Worm (Caenorhabditis elegans): ENCODE measurements around the gene got-1.2.

Gene got-1.2

DNA sequence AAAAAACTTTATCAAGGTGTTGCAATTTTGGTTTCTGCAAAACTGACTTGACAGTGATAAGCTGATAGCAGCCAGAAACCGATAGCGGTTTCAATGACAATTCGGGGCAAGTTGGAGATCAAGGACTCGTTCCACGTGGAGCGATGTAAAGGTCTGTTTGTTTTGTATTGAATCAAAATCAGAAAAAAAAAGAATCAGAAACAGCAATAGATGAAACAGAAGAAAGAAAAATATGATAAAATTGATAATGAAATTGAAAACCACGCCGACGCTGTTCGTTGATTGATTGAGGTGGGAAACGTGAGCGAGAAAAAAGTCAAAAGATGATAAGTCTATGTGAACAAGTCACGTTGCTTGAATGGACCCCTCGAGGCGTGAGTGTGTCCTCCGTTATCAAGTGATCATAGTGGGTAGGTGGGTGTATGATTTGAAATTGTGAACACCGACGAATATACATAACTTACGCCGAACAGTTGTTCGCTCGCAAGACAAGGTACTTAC lies 17.5 kb downstream of the got-1.2 start (continued):
- TF ChIP-seq hlh-17 (GFP tag; optimal IDR thresholded peaks at IDR 0.05; ENCODE audit: borderline replicate concordance) (no peak), pax-3 (tag; optimal IDR thresholded peaks at IDR 0.05) (no peak), nhr-84 (tag; optimal IDR thresholded peaks at IDR 0.05) (no peak)

ce11 chrX:16773421-16773820 lies 19.5 kb downstream of the got-1.2 start:
- no peak for TF ChIP-seq nhr-237 (tag; optimal IDR thresholded peaks at IDR 0.05)
- no peak for TF ChIP-seq swsn-7 (tag; optimal IDR thresholded peaks at IDR 0.05)
- TF ChIP-seq nhr-19 (GFP tag; conservative IDR thresholded peaks at IDR 0.05), result no peak
- TF ChIP-seq lin-13 (GFP tag; optimal IDR thresholded peaks at IDR 0.05), result no peak
- no peak for TF ChIP-seq Y116A8C.19 (tag; optimal IDR thresholded peaks at IDR 0.05; ENCODE audit: borderline replicate concordance)
- no peak for TF ChIP-seq fkh-8 (tag; optimal IDR thresholded peaks at IDR 0.05)
- TF ChIP-seq unc-30 (tag; optimal IDR thresholded peaks at IDR 0.05), result no peak
- TF ChIP-seq lin-35 (GFP tag; optimal IDR thresholded peaks at IDR 0.05), result no peak
- TF ChIP-seq hlh-4 (tag; optimal IDR thresholded peaks at IDR 0.05), result no peak
- TF ChIP-seq aly-2 (tag; optimal IDR thresholded peaks at IDR 0.05), result no peak
- no peak for TF ChIP-seq nhr-90 (tag; optimal IDR thresholded peaks at IDR 0.05; ENCODE audit: poor library complexity)
- TF ChIP-seq nhr-47 (tag; optimal IDR thresholded peaks at IDR 0.05), result no peak
- no peak for TF ChIP-seq ets-5 (GFP tag; IDR thresholded peaks at IDR 0.05)
- no peak for TF ChIP-seq blmp-1 (tag; optimal IDR thresholded peaks at IDR 0.05)
- no peak for TF ChIP-seq ceh-8 (GFP tag; optimal IDR thresholded peaks at IDR 0.05)

DNA sequence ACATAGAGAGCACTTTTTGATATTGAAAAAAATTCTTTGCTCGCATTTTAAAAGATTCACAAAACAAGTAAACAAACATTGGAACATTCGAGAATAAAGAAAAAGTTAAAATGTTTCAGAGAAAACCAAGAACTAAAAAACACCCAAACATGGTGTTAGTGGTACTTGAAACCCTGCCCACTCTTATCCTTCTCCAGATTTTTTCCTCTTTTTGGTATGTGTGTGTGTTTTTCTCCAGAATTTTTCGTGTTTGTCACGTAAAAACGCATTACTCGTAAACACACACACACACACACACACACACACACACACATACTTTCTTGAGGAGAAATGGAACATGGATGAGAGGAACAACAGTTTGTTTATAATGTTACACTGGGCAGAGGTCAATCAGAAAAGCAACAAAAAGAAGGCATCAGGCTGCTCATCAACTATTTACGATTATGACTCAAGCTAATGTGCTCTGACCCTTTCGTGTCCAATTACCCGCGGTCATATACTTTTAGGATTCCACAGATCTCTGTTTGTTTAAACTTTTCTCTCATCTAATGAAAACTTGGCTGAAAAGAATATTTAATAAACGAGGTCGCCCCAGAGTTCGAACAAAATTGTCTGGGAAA lies 20.7 kb downstream of the got-1.2 start:
- TF ChIP-seq swsn-7 (tag; optimal IDR thresholded peaks at IDR 0.05) (no peak), lin-14 (GFP tag; optimal IDR thresholded peaks at IDR 0.05) (peak; percentile 22)

- TF ChIP-seq nhr-11 (tag; optimal IDR thresholded peaks at IDR 0.05), result no peak
- no peak for TF ChIP-seq zip-4 (GFP tag; optimal IDR thresholded peaks at IDR 0.05)
- TF ChIP-seq nhr-85 (tag), result peak; percentile 34
- no peak for TF ChIP-seq efl-1 (optimal IDR thresholded peaks at IDR 0.05)
- TF ChIP-seq efl-1 (GFP tag; optimal IDR thresholded peaks at IDR 0.05 in 1 of 2), result peak in 1 of 2 experiments; percentile 43
- TF ChIP-seq mab-9 (GFP tag; IDR thresholded peaks at IDR 0.05), result no peak
Measured at ce11 chrX:16770919-16771318, 22.0 kb downstream of the got-1.2 start.

DNA sequence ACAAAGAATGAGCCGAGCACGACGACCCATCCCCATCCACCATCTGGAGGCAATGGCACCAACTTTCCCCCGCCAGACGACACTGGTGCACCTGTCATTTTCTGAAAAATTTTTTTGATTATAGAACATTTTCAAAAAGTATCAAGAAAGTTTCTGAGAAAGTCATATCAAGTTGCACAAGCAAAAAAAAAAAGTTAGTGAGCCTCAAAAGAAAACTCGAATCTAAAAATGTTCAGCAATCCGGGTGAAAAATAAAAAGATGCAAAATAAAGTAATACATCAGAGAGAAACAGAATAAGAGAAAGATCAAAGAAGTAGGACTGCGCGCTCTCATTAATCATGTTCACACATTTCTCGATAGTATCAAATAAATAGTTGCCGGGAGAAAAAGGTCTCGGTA lies 22.5 kb downstream of the got-1.2 start, which contains the start of gene mct-6:
TSS of gene mct-6 (minus strand) at position 101 of the 400 bp plus-strand sequence.
- no peak for TF ChIP-seq nhr-84 (tag; optimal IDR thresholded peaks at IDR 0.05)
- no peak for TF ChIP-seq lin-15B (tag; optimal IDR thresholded peaks at IDR 0.05)
- no peak for TF ChIP-seq unc-98 (GFP tag; IDR thresholded peaks at IDR 0.05)
- TF ChIP-seq nhr-90 (tag; optimal IDR thresholded peaks at IDR 0.05; ENCODE audit: poor library complexity), result no peak
- TF ChIP-seq unc-86 (tag; optimal IDR thresholded peaks at IDR 0.05), result no peak
- TF ChIP-seq mdl-1 (tag; optimal IDR thresholded peaks at IDR 0.05), result no peak
- no peak for TF ChIP-seq efl-1 (optimal IDR thresholded peaks at IDR 0.05)
- peak in 1 of 2 experiments; percentile 54 for TF ChIP-seq efl-1 (GFP tag; optimal IDR thresholded peaks at IDR 0.05 in 1 of 2)
- TF ChIP-seq blmp-1 (tag; optimal IDR thresholded peaks at IDR 0.05), result no peak
- no peak for TF ChIP-seq efl-3 (GFP tag; optimal IDR thresholded peaks at IDR 0.05)
- peak; percentile 83 for TF ChIP-seq nhr-85 (tag)
- TF ChIP-seq lin-14 (GFP tag; optimal IDR thresholded peaks at IDR 0.05), result peak; percentile 6

ce11 chrX:16762529-16762928 lies 30.4 kb downstream of the got-1.2 start, which contains the start of gene C10E2.1:
C10E2.1 (plus strand) TSS chrX:16762829.
- TF ChIP-seq efl-1 (optimal IDR thresholded peaks at IDR 0.05) (no peak), efl-1 (GFP tag; optimal IDR thresholded peaks at IDR 0.05 in 1 of 2) (peak in 1 of 2 experiments; percentile 6), aha-1 (tag; optimal IDR thresholded peaks at IDR 0.05) (no peak), rnt-1 (tag; optimal IDR thresholded peaks at IDR 0.05) (no peak)

All from whole organism, L1 larva.